Fruit fly (Drosophila melanogaster) whole organism, pupa: ENCODE measurements around the gene CG5835.

Source experiments
- CG13204 ChIP-seq: fragments of 200-800 bp; sonication (Bioruptor generic); optimal IDR thresholded peaks from 2 replicates; lab custom pipeline; 2018; ENCODE audit warnings: missing biosample characterization, mild to moderate bottlenecking, missing genetic modification characterization, moderate library complexity
- CG17806 ChIP-seq: fragments of 200-800 bp; sonication (Bioruptor generic); optimal IDR thresholded peaks from 2 replicates; lab custom pipeline; 2018; ENCODE audit warnings: missing biosample characterization, mild to moderate bottlenecking, missing genetic modification characterization, moderate library complexity
- CG34367 ChIP-seq: fragments of 200-800 bp; sonication (Bioruptor generic); optimal IDR thresholded peaks from 2 replicates; lab custom pipeline; 2018; ENCODE audit warnings: missing biosample characterization, mild to moderate bottlenecking, missing genetic modification characterization
- CG4496 ChIP-seq: fragments of 200-800 bp; sonication (Bioruptor generic); IDR thresholded peaks from 3 replicates; pipeline ENCODE4 v1.3.6; 2022; ENCODE audit warnings: missing biosample characterization, missing genetic modification characterization
- CG8159 ChIP-seq: fragments of 200-800 bp; sonication (Bioruptor generic); optimal IDR thresholded peaks from 3 replicates; lab custom pipeline; 2018; ENCODE audit warnings: missing biosample characterization, mild to moderate bottlenecking, missing genetic modification characterization, moderate library complexity
- CG8301 ChIP-seq: fragments of 200-800 bp; sonication (Bioruptor generic); optimal IDR thresholded peaks from 2 replicates; lab custom pipeline; 2018; ENCODE audit warnings: missing biosample characterization, mild to moderate bottlenecking, missing genetic modification characterization
- CG9948 ChIP-seq: fragments of 200-800 bp; sonication (Bioruptor generic); optimal IDR thresholded peaks from 2 replicates; lab custom pipeline; 2018; ENCODE audit warnings: missing biosample characterization, mild to moderate bottlenecking, missing genetic modification characterization, moderate library complexity
- D1 ChIP-seq: fragments of 200-800 bp; sonication (Bioruptor generic); optimal IDR thresholded peaks from 2 replicates; lab custom pipeline; 2018; ENCODE audit warnings: missing biosample characterization, mild to moderate bottlenecking, missing genetic modification characterization, moderate library complexity
- Ets98B ChIP-seq: fragments of 200-800 bp; sonication (Bioruptor generic); IDR thresholded peaks from 2 replicates; pipeline ENCODE4 v1.3.6; 2022; ENCODE audit warnings: missing biosample characterization, missing genetic modification characterization
- Pif1A ChIP-seq: fragments of 200-800 bp; sonication (Bioruptor generic); optimal IDR thresholded peaks from 3 replicates; lab custom pipeline; 2016; ENCODE audit warnings: missing biosample characterization, missing genetic modification characterization
- Pif1B ChIP-seq: fragments of 200-800 bp; sonication (Bioruptor generic); optimal IDR thresholded peaks from 3 replicates; lab custom pipeline; 2016; ENCODE audit warnings: missing biosample characterization, missing genetic modification characterization
- Snoo ChIP-seq: fragments of 200-800 bp; sonication (Bioruptor generic); optimal IDR thresholded peaks from 3 replicates; lab custom pipeline; 2017; ENCODE audit warnings: missing biosample characterization, mild to moderate bottlenecking, missing genetic modification characterization, inconsistent platforms

dm6 chr3R:19165620-19166055 is 12.2 kb upstream of the CG5835 start:
- TF ChIP-seq Snoo (tag; lab: Kevin White, UChicago) (peak; percentile 14), Pif1A (GFP tag; lab: Kevin White, UChicago) (peak; percentile 49), CG8301 (tag; lab: Kevin White, UChicago) (no peak), Pif1B (peak; percentile 17), CG9948 (no peak), CG17806 (tag; lab: Kevin White, UChicago) (no peak), CG13204 (peak; percentile 32), Ets98B (GFP tag; lab: Robert Waterston, UW) (peak; percentile 78), CG8159 (tag; lab: Kevin White, UChicago) (peak; percentile 19), CG34367 (tag; lab: Kevin White, UChicago) (peak; percentile 6), D1 (no peak), CG4496 (GFP tag; lab: Robert Waterston, UW) (peak; percentile 72)
